Worm (Caenorhabditis elegans): ENCODE results near the gene daf-9.

- TF ChIP-seq ceh-28 (tag; optimal IDR thresholded peaks at IDR 0.05) = no peak
- no peak for TF ChIP-seq nhr-76 (tag; optimal IDR thresholded peaks at IDR 0.05)
- TF ChIP-seq skn-1 (tag; optimal IDR thresholded peaks at IDR 0.05) = no peak
- TF ChIP-seq zag-1 (tag; optimal IDR thresholded peaks at IDR 0.05) = no peak
- TF ChIP-seq mep-1 (tag; optimal IDR thresholded peaks at IDR 0.05) = no peak
- no peak for TF ChIP-seq unc-39 (tag; optimal IDR thresholded peaks at IDR 0.05)
These were observed 6.6 kb downstream of the daf-9 start for ce11 chrX:6203315-6203714.
